Worm (Caenorhabditis elegans) whole organism, young adult: ENCODE data around the gene C34H4.5.

Experiments used
- F52B5.7 ChIP-seq: sonication (generic microtip); optimal IDR thresholded peaks from 2 replicates; lab custom pipeline; 2016; ENCODE audit warnings: mild to moderate bottlenecking, missing genetic modification characterization, missing compliant biosample characterization
- Y67H2A.10 ChIP-seq: fragments of 200-800 bp; sonication (Bioruptor generic); conservative IDR thresholded peaks from 2 replicates; pipeline ENCODE4 v1.3.6; 2022; ENCODE audit warnings: missing genetic modification reagents, missing genetic modification characterization, missing compliant biosample characterization
- aptf-3 ChIP-seq: fragments of 200-800 bp; sonication (Bioruptor generic); IDR thresholded peaks from 2 replicates; pipeline ENCODE4 v1.3.6; 2022; ENCODE audit warnings: missing genetic modification characterization, missing compliant biosample characterization
- egl-44 ChIP-seq: fragments of 200-800 bp; sonication (Bioruptor generic); IDR thresholded peaks from 2 replicates; pipeline ENCODE4 v1.3.6; 2022; ENCODE audit warnings: missing genetic modification reagents, missing genetic modification characterization, missing compliant biosample characterization
- pha-4 ChIP-seq: fragments of 150-350 bp; sonication (generic microtip); optimal IDR thresholded peaks from 2 replicates; lab custom pipeline; 2014; ENCODE audit warnings: missing biosample characterization, missing genetic modification reagents, missing genetic modification characterization

DNA sequence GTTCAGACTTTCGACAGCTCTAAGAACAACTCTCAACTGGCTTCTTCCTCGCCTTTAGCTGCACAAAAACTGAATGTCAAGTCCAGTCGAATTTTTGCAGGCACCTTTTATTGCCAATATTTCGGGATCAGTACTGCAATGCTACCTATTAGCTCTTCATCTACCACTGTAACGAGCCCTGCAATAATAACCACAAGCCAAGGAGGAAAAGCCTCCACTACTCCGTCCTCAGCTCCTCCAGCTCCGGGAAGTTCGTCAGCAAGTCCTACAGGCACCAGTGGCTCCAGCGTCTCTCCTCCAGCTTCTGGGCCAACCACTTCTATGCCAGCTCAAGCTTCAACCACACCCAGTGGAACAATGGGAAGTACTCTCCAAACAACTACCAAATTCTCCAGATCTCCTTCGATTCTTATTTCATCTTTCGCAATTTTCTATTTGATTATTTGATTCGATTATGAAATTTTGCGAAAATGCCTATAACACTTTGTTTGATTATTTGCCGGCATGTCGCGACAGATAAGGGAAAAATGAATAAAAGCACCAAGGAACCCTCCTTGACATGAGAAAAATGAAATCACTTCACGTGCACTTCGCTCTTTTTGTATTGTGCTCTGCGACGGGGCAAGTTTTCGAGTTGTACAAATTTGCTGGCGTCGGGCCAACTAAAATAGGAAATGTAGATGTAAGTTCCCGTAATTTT, 5.1 kb upstream of the C34H4.5 start, which contains the start of gene C34H4.1:
- TF ChIP-seq egl-44 (GFP tag; lab: Robert Waterston, UW) (no peak), pha-4 (tag; lab: Kevin White, UChicago) (no peak), aptf-3 (no peak), Y67H2A.10 (GFP tag; lab: Robert Waterston, UW) (no peak), F52B5.7 (tag; lab: Kevin White, UChicago) (no peak)
